Worm (Caenorhabditis elegans) whole organism, L2 larva: Measurements from ENCODE around the gene mob-2.
A peak's percentile ranks its signal among the peaks of the same experiment; 100 is the strongest.

ENCODE experiments used
- R02D3.7 ChIP-seq: fragments of 150-350 bp; optimal IDR thresholded peaks from 2 replicates; lab custom pipeline; 2014; ENCODE audit warnings: missing biosample characterization, missing genetic modification characterization
- fos-1 ChIP-seq: fragments of 150-350 bp; optimal IDR thresholded peaks from 2 replicates; lab custom pipeline; 2014; ENCODE audit warnings: missing biosample characterization, missing genetic modification characterization
- nhr-237 ChIP-seq: fragments of 150-350 bp; optimal IDR thresholded peaks from 2 replicates; lab custom pipeline; 2014; ENCODE audit warnings: missing biosample characterization, missing genetic modification characterization
- skn-1 ChIP-seq: sonication (generic microtip); optimal IDR thresholded peaks from 2 replicates; lab custom pipeline; 2017; ENCODE audit warnings: missing biosample characterization, missing genetic modification characterization
- unc-62 ChIP-seq: fragments of 150-350 bp; optimal IDR thresholded peaks from 2 replicates; lab custom pipeline; 2014; ENCODE audit warnings: missing biosample characterization, missing genetic modification reagents, missing genetic modification characterization

ce11 chrX:13159005-13159404 lies 10.9 kb downstream of the mob-2 start:
- no peak for TF ChIP-seq unc-62 (GFP tag; lab: Kevin White, UChicago)
- peak; percentile 93 for TF ChIP-seq fos-1 (tag; lab: Kevin White, UChicago)
- TF ChIP-seq nhr-237 (tag; lab: Kevin White, UChicago), result no peak
- TF ChIP-seq R02D3.7, result no peak
- TF ChIP-seq skn-1 (tag; lab: Kevin White, UChicago), result no peak
